Worm (Caenorhabditis elegans) whole organism, late embryonic: ENCODE results near the gene F36H1.12.

Source experiments
- T23F11.4 ChIP-seq: fragments of 200-800 bp; sonication (Bioruptor generic); optimal IDR thresholded peaks from 2 replicates; lab custom pipeline; 2018; ENCODE audit warnings: mild to moderate bottlenecking, missing genetic modification characterization, missing compliant biosample characterization
- ceh-30 ChIP-seq: fragments of 150-350 bp; optimal IDR thresholded peaks from 2 replicates; lab custom pipeline; 2014; ENCODE audit warnings: missing biosample characterization, missing genetic modification characterization
- dmd-4 ChIP-seq: sonication (generic microtip); optimal IDR thresholded peaks from 2 replicates; lab custom pipeline; 2016; ENCODE audit warnings: borderline replicate concordance, missing genetic modification characterization, missing compliant biosample characterization
- elt-2 ChIP-seq: sonication (generic microtip); optimal IDR thresholded peaks from 2 replicates; lab custom pipeline; 2016; ENCODE audit warnings: missing genetic modification reagents, missing genetic modification characterization, missing compliant biosample characterization
- tbx-7 ChIP-seq: sonication (generic microtip); optimal IDR thresholded peaks from 2 replicates; lab custom pipeline; 2016; ENCODE audit warnings: missing genotype, missing genetic modification characterization, missing compliant biosample characterization
- ztf-16 ChIP-seq: sonication (generic microtip); optimal IDR thresholded peaks from 2 replicates; lab custom pipeline; 2017; ENCODE audit warnings: missing genetic modification characterization, missing compliant biosample characterization

- TF ChIP-seq elt-2 (tag; lab: Kevin White, UChicago) (no peak), ztf-16 (tag; lab: Kevin White, UChicago) (no peak), dmd-4 (no peak), T23F11.4 (no peak), ceh-30 (tag; lab: Kevin White, UChicago) (no peak), tbx-7 (tag; lab: Kevin White, UChicago) (no peak)
Observed at ce11 chrIV:11089527-11089926, 36.0 kb upstream of the F36H1.12 start, which contains the start of gene M7.7.
